Worm (Caenorhabditis elegans) whole organism, mixed stage, embryonic: ENCODE data around the gene F41H10.1.

Experiments used
- M03D4.4 ChIP-seq: sonication (generic microtip); optimal IDR thresholded peaks from 2 replicates; lab custom pipeline; 2017; ENCODE audit warnings: mild to moderate bottlenecking, missing genetic modification characterization, missing compliant biosample characterization
- bed-3 ChIP-seq: fragments of 200-800 bp; sonication (Bioruptor generic); optimal IDR thresholded peaks from 3 replicates; lab custom pipeline; 2018; ENCODE audit warnings: mild to moderate bottlenecking, missing genetic modification characterization, moderate library complexity, missing compliant biosample characterization
- blmp-1 ChIP-seq: fragments of 150-350 bp; optimal IDR thresholded peaks from 2 replicates; lab custom pipeline; 2014; ENCODE audit warnings: missing biosample characterization, missing genetic modification characterization
- ceh-39 ChIP-seq: fragments of 150-350 bp; optimal IDR thresholded peaks from 2 replicates; lab custom pipeline; 2014; ENCODE audit warnings: missing biosample characterization, missing genetic modification characterization
- ceh-43 ChIP-seq: fragments of 200-800 bp; sonication (Bioruptor generic); optimal IDR thresholded peaks from 2 replicates; lab custom pipeline; 2018; ENCODE audit warnings: mild to moderate bottlenecking, missing genetic modification characterization, moderate library complexity, missing compliant biosample characterization
- ces-1 ChIP-seq: fragments of 150-350 bp; optimal IDR thresholded peaks from 2 replicates; lab custom pipeline; 2014; ENCODE audit warnings: missing biosample characterization, missing genetic modification reagents, missing genetic modification characterization
- cnd-1 ChIP-seq: fragments of 200-800 bp; sonication (Bioruptor generic); optimal IDR thresholded peaks from 2 replicates; lab custom pipeline; 2018; ENCODE audit warnings: mild to moderate bottlenecking, missing genetic modification characterization, missing compliant biosample characterization
- elt-1 ChIP-seq: sonication (generic microtip); optimal IDR thresholded peaks from 2 replicates; lab custom pipeline; 2017; ENCODE audit warnings: missing genetic modification characterization, mild to moderate bottlenecking, missing compliant biosample characterization, antibody characterized with exemption, moderate library complexity, borderline replicate concordance; ENCODE audit not compliant: insufficient read depth
- elt-3 ChIP-seq: fragments of 150-350 bp; optimal IDR thresholded peaks from 2 replicates; lab custom pipeline; 2014; ENCODE audit warnings: missing biosample characterization, missing genetic modification characterization
- flh-1 ChIP-seq: fragments of 200-800 bp; sonication (Bioruptor generic); optimal IDR thresholded peaks from 2 replicates; lab custom pipeline; 2018; ENCODE audit warnings: mild to moderate bottlenecking, missing genetic modification characterization, moderate library complexity, missing compliant biosample characterization
- ham-2 ChIP-seq: fragments of 200-800 bp; sonication (Bioruptor generic); optimal IDR thresholded peaks from 2 replicates; lab custom pipeline; 2018; ENCODE audit warnings: mild to moderate bottlenecking, missing genetic modification characterization, missing compliant biosample characterization
- hlh-1 ChIP-seq: fragments of 150-350 bp; optimal IDR thresholded peaks from 2 replicates; lab custom pipeline; 2014; ENCODE audit warnings: missing biosample characterization, missing genetic modification reagents, missing genetic modification characterization
- lin-13 ChIP-seq: fragments of 150-350 bp; optimal IDR thresholded peaks from 2 replicates; lab custom pipeline; 2014; ENCODE audit warnings: missing biosample characterization, missing genetic modification characterization
- lin-32 ChIP-seq: fragments of 200-800 bp; sonication (Bioruptor generic); optimal IDR thresholded peaks from 2 replicates; lab custom pipeline; 2018; ENCODE audit warnings: mild to moderate bottlenecking, missing genetic modification characterization, missing compliant biosample characterization
- mab-5 ChIP-seq: fragments of 150-350 bp; optimal IDR thresholded peaks from 2 replicates; lab custom pipeline; 2014; ENCODE audit warnings: missing biosample characterization, missing genetic modification characterization
- mep-1 ChIP-seq: fragments of 150-350 bp; optimal IDR thresholded peaks from 2 replicates; lab custom pipeline; 2017; ENCODE audit warnings: missing biosample characterization, missing genetic modification reagents, missing genetic modification characterization, inconsistent platforms
- mls-2 ChIP-seq: sonication (generic microtip); optimal IDR thresholded peaks from 2 replicates; lab custom pipeline; 2016; ENCODE audit warnings: mild to moderate bottlenecking, missing genetic modification characterization, moderate library complexity, missing compliant biosample characterization
- nhr-12 ChIP-seq: fragments of 150-350 bp; optimal IDR thresholded peaks from 2 replicates; lab custom pipeline; 2014; ENCODE audit warnings: missing biosample characterization, missing genetic modification characterization
- nhr-2 ChIP-seq: fragments of 150-350 bp; optimal IDR thresholded peaks from 2 replicates; lab custom pipeline; 2014; ENCODE audit warnings: missing biosample characterization, missing genetic modification characterization
- nhr-237 ChIP-seq: fragments of 150-350 bp; optimal IDR thresholded peaks from 2 replicates; lab custom pipeline; 2014; ENCODE audit warnings: missing biosample characterization, missing genetic modification characterization
- nhr-76 ChIP-seq: sonication (generic microtip); optimal IDR thresholded peaks from 2 replicates; lab custom pipeline; 2017; ENCODE audit warnings: missing biosample characterization, missing genetic modification characterization
- pha-4 ChIP-seq: fragments of 150-350 bp; optimal IDR thresholded peaks from 2 replicates; lab custom pipeline; 2018; ENCODE audit warnings: missing biosample characterization, missing genetic modification reagents, missing genetic modification characterization
- sem-2 ChIP-seq: fragments of 200-800 bp; sonication (Bioruptor generic); optimal IDR thresholded peaks from 2 replicates; lab custom pipeline; 2018; ENCODE audit warnings: mild to moderate bottlenecking, missing genetic modification characterization, missing compliant biosample characterization
- snpc-4 ChIP-seq: fragments of 150-350 bp; optimal IDR thresholded peaks from 2 replicates; lab custom pipeline; 2014; ENCODE audit warnings: missing biosample characterization, missing genetic modification characterization
- sptf-1 ChIP-seq: sonication (generic microtip); optimal IDR thresholded peaks from 2 replicates; lab custom pipeline; 2017; ENCODE audit warnings: mild to moderate bottlenecking, missing genetic modification characterization, moderate library complexity, missing compliant biosample characterization
- tbx-8 ChIP-seq: fragments of 200-800 bp; sonication (Bioruptor generic); optimal IDR thresholded peaks from 2 replicates; lab custom pipeline; 2018; ENCODE audit warnings: mild to moderate bottlenecking, missing genetic modification characterization, moderate library complexity, missing compliant biosample characterization
- unc-62 ChIP-seq: fragments of 150-350 bp; optimal IDR thresholded peaks from 2 replicates; lab custom pipeline; 2014; ENCODE audit warnings: missing biosample characterization, missing genetic modification reagents, missing genetic modification characterization
- zip-8 ChIP-seq: fragments of 150-350 bp; optimal IDR thresholded peaks from 2 replicates; lab custom pipeline; 2014; ENCODE audit warnings: missing biosample characterization, missing genetic modification characterization
- ztf-11 ChIP-seq: fragments of 150-350 bp; optimal IDR thresholded peaks from 2 replicates; lab custom pipeline; 2014; ENCODE audit warnings: missing biosample characterization, missing genetic modification characterization

Gene F41H10.1

DNA sequence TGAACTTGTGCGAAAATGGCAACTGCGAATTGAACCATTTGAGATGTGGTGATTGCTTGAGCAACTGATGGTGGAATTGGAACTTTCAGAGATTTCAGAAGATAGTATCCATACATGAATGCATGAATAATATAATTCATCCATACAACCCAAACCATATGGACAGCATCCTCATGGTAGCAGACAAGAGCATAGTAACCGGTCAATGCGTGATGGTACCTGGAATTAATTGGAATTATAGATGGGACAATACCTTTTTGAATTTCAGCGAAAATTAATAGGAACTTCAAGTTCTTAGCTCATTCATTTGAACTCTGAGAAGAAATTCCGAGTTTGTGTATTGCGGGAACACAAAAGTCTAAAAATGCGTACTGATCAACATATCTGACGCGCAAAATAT is 7.8 kb upstream of the F41H10.1 start:
- no peak for TF ChIP-seq bed-3 (GFP tag; lab: Kevin White, UChicago)
- TF ChIP-seq cnd-1 (tag; lab: Kevin White, UChicago) = no peak
- TF ChIP-seq unc-62 = no peak
- TF ChIP-seq mab-5 (tag; lab: Kevin White, UChicago) = no peak
- TF ChIP-seq mep-1 (tag; lab: Kevin White, UChicago) = no peak
- TF ChIP-seq nhr-76 (tag; lab: Kevin White, UChicago) = no peak
- TF ChIP-seq ceh-43 = no peak
- TF ChIP-seq snpc-4 (tag; lab: Kevin White, UChicago) = no peak
- no peak for TF ChIP-seq ceh-39
- TF ChIP-seq mls-2 (tag; lab: Kevin White, UChicago) = no peak
- no peak for TF ChIP-seq pha-4 (tag; lab: Kevin White, UChicago)
- no peak for TF ChIP-seq lin-13 (tag; lab: Kevin White, UChicago)
- TF ChIP-seq zip-8 (tag; lab: Kevin White, UChicago) = no peak
- no peak for TF ChIP-seq M03D4.4 (tag; lab: Kevin White, UChicago)
- TF ChIP-seq lin-32 (GFP tag; lab: Kevin White, UChicago) = no peak
- TF ChIP-seq sem-2 (GFP tag; lab: Kevin White, UChicago) = no peak
- no peak for TF ChIP-seq nhr-237
- TF ChIP-seq elt-1 = no peak
- TF ChIP-seq nhr-12 (tag; lab: Kevin White, UChicago) = no peak
- no peak for TF ChIP-seq flh-1 (GFP tag; lab: Kevin White, UChicago)

DNA sequence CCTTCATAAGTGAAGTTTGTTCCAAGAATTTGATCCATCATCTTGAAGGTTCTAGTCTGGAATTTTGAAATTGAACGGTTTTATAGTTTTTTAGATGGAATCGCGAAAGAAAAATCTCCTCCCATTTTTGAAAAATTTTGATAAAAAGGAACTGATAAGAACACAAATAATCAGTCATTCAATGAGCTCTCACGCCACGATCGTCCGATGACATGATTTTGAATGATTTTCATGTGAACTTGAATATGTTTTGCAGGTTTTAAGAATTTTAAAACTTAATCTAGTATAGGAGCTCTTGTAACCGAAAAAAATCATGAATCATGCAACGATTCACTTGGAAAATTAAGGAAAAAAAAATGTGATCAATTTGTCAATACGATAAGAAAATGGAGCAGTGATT is 5.6 kb upstream of the F41H10.1 start, which contains the start of gene elo-5:
Gene elo-5, minus strand, starts transcription at position 56 of the 400 bp plus-strand sequence.
- TF ChIP-seq elt-3 (tag; lab: Kevin White, UChicago) (no peak), ham-2 (GFP tag; lab: Kevin White, UChicago) (no peak), snpc-4 (tag; lab: Kevin White, UChicago) (no peak), elt-1 (no peak), flh-1 (GFP tag; lab: Kevin White, UChicago) (no peak), nhr-2 (tag; lab: Kevin White, UChicago) (no peak), nhr-237 (no peak), M03D4.4 (tag; lab: Kevin White, UChicago) (no peak), unc-62 (no peak)

DNA sequence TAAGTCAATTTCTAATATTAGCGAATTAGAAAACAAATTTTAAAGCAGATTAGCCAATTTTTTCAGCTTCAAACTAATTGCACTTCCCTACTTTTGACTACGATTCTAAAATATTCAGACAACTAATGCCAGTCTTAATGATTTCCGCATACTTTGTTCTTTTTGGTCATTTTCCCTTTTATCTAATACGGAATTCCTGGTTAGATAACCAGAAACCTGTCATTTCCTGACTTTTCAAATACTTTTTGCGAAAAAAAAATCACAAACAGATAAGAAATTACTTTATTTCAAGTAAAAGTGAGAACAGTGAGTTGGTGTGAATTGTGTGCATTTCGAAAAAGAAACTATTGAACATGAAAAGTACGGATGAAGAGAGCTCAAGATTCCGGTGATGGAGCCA is 2.6 kb upstream of the F41H10.1 start:
- TF ChIP-seq unc-62 (no peak), ces-1 (GFP tag; lab: Kevin White, UChicago) (no peak), bed-3 (GFP tag; lab: Kevin White, UChicago) (no peak), hlh-1 (tag; lab: Kevin White, UChicago) (no peak), elt-3 (tag; lab: Kevin White, UChicago) (no peak), sptf-1 (tag; lab: Kevin White, UChicago) (no peak), M03D4.4 (tag; lab: Kevin White, UChicago) (no peak), ceh-43 (no peak), flh-1 (GFP tag; lab: Kevin White, UChicago) (no peak), snpc-4 (tag; lab: Kevin White, UChicago) (no peak), nhr-12 (tag; lab: Kevin White, UChicago) (no peak)

DNA sequence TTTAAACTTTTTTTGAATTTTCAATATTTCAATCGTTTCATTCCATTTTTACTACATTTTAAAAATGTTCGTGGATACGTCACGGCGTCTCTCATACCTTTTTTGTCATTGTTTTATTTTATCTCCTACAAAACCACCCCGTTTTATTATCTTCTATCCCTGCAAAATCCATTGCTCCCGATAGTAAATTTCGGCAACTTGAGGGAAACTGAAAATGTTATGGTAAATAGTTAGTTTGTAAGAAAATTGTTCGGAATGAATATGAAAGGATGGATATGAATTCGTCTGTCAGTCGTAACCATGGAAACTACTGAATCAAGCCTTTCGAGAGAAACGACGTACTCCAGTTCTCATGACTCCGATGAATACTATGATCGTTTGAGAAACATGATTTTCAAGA is 1.4 kb upstream of the F41H10.1 start, which contains the start of gene F41H10.2:
Gene F41H10.2, plus strand, starts transcription at position 301 of the 400 bp plus-strand sequence.
- TF ChIP-seq pha-4 (tag; lab: Kevin White, UChicago) (no peak), lin-32 (GFP tag; lab: Kevin White, UChicago) (no peak), ztf-11 (tag; lab: Kevin White, UChicago) (no peak), nhr-76 (tag; lab: Kevin White, UChicago) (no peak), elt-1 (no peak), lin-13 (tag; lab: Kevin White, UChicago) (no peak), blmp-1 (tag; lab: Kevin White, UChicago) (no peak)

DNA sequence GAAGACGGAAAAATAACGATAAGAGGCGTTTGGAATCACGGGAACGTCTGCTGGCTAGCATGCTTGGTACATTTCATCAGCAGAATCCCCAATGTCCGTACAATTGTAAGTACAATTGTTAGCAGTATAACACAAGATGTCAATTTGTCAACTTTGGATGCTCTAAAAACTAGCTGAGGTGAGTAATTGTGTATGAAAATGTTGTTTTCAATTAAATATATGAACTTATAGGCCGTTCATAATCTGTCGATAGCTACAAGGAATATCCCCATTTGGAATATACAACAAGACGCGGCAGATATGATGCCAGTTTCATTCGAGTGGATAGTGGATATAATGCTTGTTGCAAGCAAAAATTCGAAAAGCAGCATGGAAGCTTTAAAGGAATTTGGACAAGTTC is 2.3 kb downstream of the F41H10.1 start, which contains the start of gene F41H10.12:
Gene F41H10.12, plus strand, starts transcription at position 301 of the 400 bp plus-strand sequence.
- TF ChIP-seq flh-1 (GFP tag; lab: Kevin White, UChicago) (no peak), ham-2 (GFP tag; lab: Kevin White, UChicago) (no peak), nhr-2 (tag; lab: Kevin White, UChicago) (no peak), sptf-1 (tag; lab: Kevin White, UChicago) (no peak), elt-1 (no peak), pha-4 (tag; lab: Kevin White, UChicago) (no peak), tbx-8 (GFP tag; lab: Kevin White, UChicago) (no peak), nhr-12 (tag; lab: Kevin White, UChicago) (no peak), mep-1 (tag; lab: Kevin White, UChicago) (no peak), mab-5 (tag; lab: Kevin White, UChicago) (no peak), ces-1 (GFP tag; lab: Kevin White, UChicago) (no peak), blmp-1 (tag; lab: Kevin White, UChicago) (no peak), unc-62 (no peak), ceh-43 (no peak)
